Fruit fly (Drosophila melanogaster) whole organism, embryonic: ENCODE data around the gene corolla.
A peak's percentile ranks its signal among the peaks of the same experiment; 100 is the strongest.

Experiments used
- Atf-2 ChIP-seq: fragments of 200-800 bp; sonication (Bioruptor generic); optimal IDR thresholded peaks from 2 replicates; lab custom pipeline; 2016; ENCODE audit warnings: missing biosample characterization, missing genetic modification characterization
- B-H1 ChIP-seq: fragments of 200-800 bp; sonication (Bioruptor generic); IDR thresholded peaks from 3 replicates; pipeline ENCODE4 v1.3.6; 2022; ENCODE audit warnings: missing biosample characterization, missing genetic modification characterization
- CG11723 ChIP-seq: fragments of 200-800 bp; sonication (Bioruptor generic); optimal IDR thresholded peaks from 2 replicates; lab custom pipeline; 2017; ENCODE audit warnings: missing biosample characterization, mild to moderate bottlenecking, missing genetic modification characterization
- CG13894 ChIP-seq: fragments of 200-800 bp; sonication (Bioruptor generic); optimal IDR thresholded peaks from 3 replicates; lab custom pipeline; 2018; ENCODE audit warnings: missing biosample characterization, mild to moderate bottlenecking, missing genetic modification characterization, moderate library complexity
- CG14050 ChIP-seq: fragments of 200-800 bp; sonication (Bioruptor generic); IDR thresholded peaks from 3 replicates; pipeline ENCODE4 v1.3.6; 2022; ENCODE audit warnings: missing biosample characterization, missing genetic modification characterization
- CG15479 ChIP-seq: fragments of 200-800 bp; sonication (Bioruptor generic); optimal IDR thresholded peaks from 3 replicates; lab custom pipeline; 2019; ENCODE audit warnings: missing biosample characterization, mild to moderate bottlenecking, missing genetic modification characterization, moderate library complexity
- CG16813 ChIP-seq: fragments of 200-800 bp; sonication (Bioruptor generic); IDR thresholded peaks from 3 replicates; pipeline ENCODE4 v1.3.6; 2022; ENCODE audit warnings: missing biosample characterization, missing genetic modification characterization; ENCODE audit not compliant: partially characterized antibody
- CG17361 ChIP-seq: fragments of 200-800 bp; sonication (Bioruptor generic); IDR thresholded peaks from 3 replicates; pipeline ENCODE4 v1.3.6; 2022; ENCODE audit warnings: missing biosample characterization, missing genetic modification characterization
- CG17385 ChIP-seq: fragments of 200-800 bp; sonication (Bioruptor generic); optimal IDR thresholded peaks from 3 replicates; lab custom pipeline; 2018; ENCODE audit warnings: missing biosample characterization, mild to moderate bottlenecking, missing genetic modification characterization
- CG18764 ChIP-seq: fragments of 200-800 bp; sonication (Bioruptor generic); optimal IDR thresholded peaks from 3 replicates; lab custom pipeline; 2016; ENCODE audit warnings: missing biosample characterization, missing genetic modification characterization
- CG2199 ChIP-seq: fragments of 200-800 bp; sonication (Bioruptor generic); IDR thresholded peaks from 3 replicates; pipeline ENCODE4 v1.3.6; 2022; ENCODE audit warnings: missing biosample characterization, missing genetic modification characterization
- CG31365 ChIP-seq: fragments of 200-800 bp; sonication (Bioruptor generic); optimal IDR thresholded peaks from 2 replicates; lab custom pipeline; 2018; ENCODE audit warnings: missing biosample characterization, mild to moderate bottlenecking, missing genetic modification characterization
- CG31441 ChIP-seq: fragments of 200-800 bp; sonication (Bioruptor generic); IDR thresholded peaks from 2 replicates; pipeline ENCODE4 v1.3.6; 2022; ENCODE audit warnings: missing biosample characterization, missing genetic modification characterization
- CG34422 ChIP-seq: fragments of 200-800 bp; sonication (Bioruptor generic); IDR thresholded peaks from 3 replicates; pipeline ENCODE4 v1.3.6; 2022; ENCODE audit warnings: missing biosample characterization, missing genetic modification characterization
- CG4360 ChIP-seq: fragments of 200-800 bp; sonication (Bioruptor generic); IDR thresholded peaks from 2 replicates; pipeline ENCODE4 v1.3.6; 2022; ENCODE audit warnings: missing biosample characterization, missing genetic modification characterization
- CG4730 ChIP-seq: fragments of 200-800 bp; sonication (Bioruptor generic); IDR thresholded peaks from 2 replicates; pipeline ENCODE4 v1.3.6; 2022; ENCODE audit warnings: missing biosample characterization, missing genetic modification characterization
- CG4854 ChIP-seq: fragments of 200-800 bp; sonication (Bioruptor generic); optimal IDR thresholded peaks from 2 replicates; lab custom pipeline; 2016; ENCODE audit warnings: missing biosample characterization, missing genetic modification characterization, inconsistent platforms
- CG7839 ChIP-seq: fragments of 200-800 bp; sonication (Bioruptor generic); optimal IDR thresholded peaks from 3 replicates; lab custom pipeline; 2018; ENCODE audit warnings: missing biosample characterization, mild to moderate bottlenecking, missing genetic modification characterization, moderate library complexity
- CG7928 ChIP-seq: fragments of 200-800 bp; sonication (Bioruptor generic); optimal IDR thresholded peaks from 2 replicates; lab custom pipeline; 2017; ENCODE audit warnings: missing biosample characterization, mild to moderate bottlenecking, missing genetic modification characterization
- Dip2 ChIP-seq: fragments of 200-800 bp; sonication (Bioruptor generic); IDR thresholded peaks from 2 replicates; pipeline ENCODE4 v1.3.6; 2022; ENCODE audit warnings: missing biosample characterization, missing genetic modification characterization
- Dip3 ChIP-seq: fragments of 200-800 bp; sonication (Bioruptor generic); optimal IDR thresholded peaks from 3 replicates; lab custom pipeline; 2016; ENCODE audit warnings: missing biosample characterization, missing genetic modification characterization
- E2f2 ChIP-seq: fragments of 200-800 bp; sonication (Bioruptor generic); IDR thresholded peaks from 2 replicates; pipeline ENCODE4 v1.3.6; 2022; ENCODE audit warnings: missing biosample characterization, missing genetic modification characterization
- GATAe ChIP-seq: fragments of 200-800 bp; sonication (Bioruptor generic); conservative IDR thresholded peaks from 2 replicates; pipeline ENCODE4 v1.3.6; 2022; ENCODE audit warnings: missing biosample characterization, missing genetic modification characterization
- Gug ChIP-seq: fragments of 200-800 bp; sonication (Bioruptor generic); IDR thresholded peaks from 4 replicates; pipeline ENCODE4 v1.3.6; 2022; ENCODE audit warnings: missing biosample characterization, missing genetic modification characterization
- Meics ChIP-seq: fragments of 200-800 bp; sonication (Bioruptor generic); optimal IDR thresholded peaks from 2 replicates; lab custom pipeline; 2017; ENCODE audit warnings: missing biosample characterization, mild to moderate bottlenecking, missing genetic modification characterization
- Rfx ChIP-seq: fragments of 200-800 bp; sonication (Bioruptor generic); IDR thresholded peaks from 2 replicates; pipeline ENCODE4 v1.3.6; 2022; ENCODE audit warnings: missing biosample characterization, missing genetic modification characterization
- Sox102F ChIP-seq: fragments of 200-800 bp; sonication (Bioruptor generic); optimal IDR thresholded peaks from 2 replicates; lab custom pipeline; 2018; ENCODE audit warnings: missing biosample characterization, mild to moderate bottlenecking, missing genetic modification characterization, moderate library complexity
- ase ChIP-seq: fragments of 200-800 bp; sonication (Bioruptor generic); IDR thresholded peaks from 3 replicates; pipeline ENCODE4 v1.3.6; 2022; ENCODE audit warnings: missing biosample characterization, missing genetic modification characterization
- bcd ChIP-seq: fragments of 200-800 bp; sonication (Bioruptor generic); optimal IDR thresholded peaks from 2 replicates; lab custom pipeline; 2017; ENCODE audit warnings: missing biosample characterization, mild to moderate bottlenecking, missing genetic modification characterization
- crp ChIP-seq, 2 experiments: fragments of 200-800 bp; sonication (Bioruptor generic); optimal IDR thresholded peaks; 2 replicates in 1 of 2; 3 replicates in 1 of 2; lab custom pipeline; 2017; ENCODE audit warnings: missing biosample characterization in 2 of 2, missing genetic modification characterization in 2 of 2, mild to moderate bottlenecking in 1 of 2, moderate library complexity in 1 of 2
- dysf ChIP-seq: fragments of 200-800 bp; sonication (Bioruptor generic); IDR thresholded peaks from 3 replicates; pipeline ENCODE4 v1.3.6; 2022; ENCODE audit warnings: missing biosample characterization, missing genetic modification characterization
- esg ChIP-seq: fragments of 200-800 bp; sonication (Bioruptor generic); conservative IDR thresholded peaks from 2 replicates; pipeline ENCODE4 v1.3.6; 2022; ENCODE audit warnings: missing biosample characterization, missing genetic modification characterization
- fd102C ChIP-seq: fragments of 200-800 bp; sonication (Bioruptor generic); optimal IDR thresholded peaks from 2 replicates; lab custom pipeline; 2018; ENCODE audit warnings: missing biosample characterization, mild to moderate bottlenecking, missing genetic modification characterization, moderate library complexity
- fd96Cb ChIP-seq: fragments of 200-800 bp; sonication (Bioruptor generic); optimal IDR thresholded peaks from 2 replicates; lab custom pipeline; 2018; ENCODE audit warnings: missing biosample characterization, mild to moderate bottlenecking, missing genetic modification characterization, moderate library complexity
- gce ChIP-seq: fragments of 200-800 bp; sonication (Bioruptor generic); IDR thresholded peaks from 3 replicates; pipeline ENCODE4 v1.3.6; 2022; ENCODE audit warnings: missing biosample characterization, missing genetic modification characterization
- gro ChIP-seq: fragments of 200-800 bp; sonication (Bioruptor generic); optimal IDR thresholded peaks from 2 replicates; lab custom pipeline; 2016; ENCODE audit warnings: missing biosample characterization, missing genetic modification characterization
- gt ChIP-seq: fragments of 200-800 bp; sonication (Bioruptor generic); IDR thresholded peaks from 2 replicates; pipeline ENCODE4 v1.3.6; 2022; ENCODE audit warnings: missing biosample characterization, missing genetic modification characterization
- hb ChIP-seq: fragments of 200-800 bp; sonication (Bioruptor generic); IDR thresholded peaks from 3 replicates; pipeline ENCODE4 v1.3.6; 2022; ENCODE audit warnings: missing biosample characterization, missing genetic modification characterization; ENCODE audit not compliant: partially characterized antibody
- nerfin-1 ChIP-seq: fragments of 200-800 bp; sonication (Bioruptor generic); optimal IDR thresholded peaks from 3 replicates; lab custom pipeline; 2019; ENCODE audit warnings: missing biosample characterization, mild to moderate bottlenecking, missing genetic modification characterization, moderate library complexity
- nom ChIP-seq: fragments of 200-800 bp; sonication (Bioruptor generic); optimal IDR thresholded peaks from 2 replicates; lab custom pipeline; 2017; ENCODE audit warnings: missing biosample characterization, missing genetic modification characterization, mild to moderate bottlenecking, moderate library complexity, missing genetic modification reagents
- oc ChIP-seq: fragments of 200-800 bp; sonication (Bioruptor generic); optimal IDR thresholded peaks from 2 replicates; lab custom pipeline; 2018; ENCODE audit warnings: missing biosample characterization, mild to moderate bottlenecking, missing genetic modification characterization, moderate library complexity
- salm ChIP-seq: fragments of 200-800 bp; sonication (Bioruptor generic); optimal IDR thresholded peaks from 2 replicates; lab custom pipeline; 2018; ENCODE audit warnings: missing biosample characterization, mild to moderate bottlenecking, missing genetic modification characterization
- sd ChIP-seq: fragments of 200-800 bp; sonication (Bioruptor generic); optimal IDR thresholded peaks from 3 replicates; lab custom pipeline; 2018; ENCODE audit warnings: missing biosample characterization, mild to moderate bottlenecking, missing genetic modification characterization, moderate library complexity
- slbo ChIP-seq: fragments of 200-800 bp; sonication (Bioruptor generic); IDR thresholded peaks from 2 replicates; pipeline ENCODE4 v1.3.6; 2022; ENCODE audit warnings: missing biosample characterization, missing genetic modification characterization
- tgo ChIP-seq: fragments of 200-800 bp; sonication (Bioruptor generic); IDR thresholded peaks from 3 replicates; pipeline ENCODE4 v1.3.6; 2022; ENCODE audit warnings: missing biosample characterization, missing genetic modification characterization
- trem ChIP-seq: fragments of 200-800 bp; optimal IDR thresholded peaks from 3 replicates; lab custom pipeline; 2019; ENCODE audit warnings: missing biosample characterization, mild to moderate bottlenecking, missing genetic modification characterization, moderate library complexity
- vnd ChIP-seq: fragments of 200-800 bp; sonication (Bioruptor generic); IDR thresholded peaks from 3 replicates; pipeline ENCODE4 v1.3.6; 2022; ENCODE audit warnings: missing biosample characterization, missing genetic modification characterization; ENCODE audit not compliant: partially characterized antibody
- wek ChIP-seq: fragments of 200-800 bp; sonication (Bioruptor generic); optimal IDR thresholded peaks from 3 replicates; lab custom pipeline; 2018; ENCODE audit warnings: missing biosample characterization, mild to moderate bottlenecking, missing genetic modification characterization, moderate library complexity
- zen2 ChIP-seq: fragments of 200-800 bp; sonication (Bioruptor generic); IDR thresholded peaks from 3 replicates; pipeline ENCODE4 v1.3.6; 2022; ENCODE audit warnings: missing biosample characterization, missing genetic modification characterization; ENCODE audit not compliant: partially characterized antibody

The corolla gene

DNA sequence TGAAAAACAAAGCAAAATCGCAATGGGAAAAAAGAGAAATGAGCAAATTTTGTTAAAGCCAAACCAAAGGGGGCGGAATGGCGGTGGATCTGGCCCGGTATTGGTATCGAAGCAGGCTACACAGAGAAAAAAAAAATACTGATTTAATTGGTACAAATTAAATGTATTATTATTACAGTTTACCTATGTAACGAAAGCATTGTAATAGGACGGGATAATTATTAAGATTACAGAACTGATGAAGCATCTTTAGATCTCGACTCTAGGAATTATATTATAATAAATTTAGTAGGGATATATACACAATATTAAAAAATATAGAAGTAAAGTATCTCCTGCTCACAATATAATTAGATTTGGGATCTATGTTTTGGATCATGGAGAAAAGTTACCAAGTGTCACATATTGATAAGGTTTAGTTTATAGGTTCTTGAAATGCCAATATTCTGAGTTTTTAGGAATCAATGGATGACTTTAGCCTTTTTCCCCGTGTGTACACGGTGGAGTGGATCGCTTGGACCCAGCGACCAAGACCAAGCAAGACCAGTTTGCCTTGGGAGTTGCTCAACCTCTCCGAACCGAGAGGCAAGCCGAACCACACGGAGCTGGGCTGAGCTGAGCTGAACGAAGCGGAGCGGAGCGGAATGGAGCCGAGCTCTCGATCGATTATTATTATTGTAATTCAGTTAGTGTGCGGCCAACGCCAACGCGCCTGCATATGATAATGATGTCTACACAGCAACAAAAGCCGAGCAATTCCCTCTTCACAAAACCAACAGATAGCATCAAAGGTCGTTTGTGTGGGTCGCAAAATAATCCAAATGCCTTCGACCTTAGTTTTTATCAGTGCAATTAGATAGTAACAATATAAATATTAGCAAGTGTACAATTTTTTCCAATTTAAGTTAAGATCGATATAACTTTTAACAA is 48.1 kb upstream of the corolla start (continued):
- TF ChIP-seq E2f2: no peak
- TF ChIP-seq CG31365: no peak
- TF ChIP-seq esg: no peak
- TF ChIP-seq slbo (GFP tag; lab: Robert Waterston, UW): no peak
- TF ChIP-seq CG4730 (GFP tag; lab: Robert Waterston, UW): no peak
- TF ChIP-seq CG4854: no peak
- no peak for TF ChIP-seq zen2
- TF ChIP-seq oc: no peak
- 0 out of 3 replicates have a peak, but pooled peaks have one; percentile 27 for TF ChIP-seq dysf (GFP tag; lab: Robert Waterston, UW)
- TF ChIP-seq gt (GFP tag; lab: Robert Waterston, UW): no peak
- TF ChIP-seq salm (tag; lab: Kevin White, UChicago): no peak
- no peak for TF ChIP-seq CG11723
- TF ChIP-seq CG15479 (GFP tag; lab: Kevin White, UChicago): no peak
- peak; percentile 24 for TF ChIP-seq CG7839
- no peak for TF ChIP-seq Atf-2
- TF ChIP-seq CG7928: no peak
- no peak for TF ChIP-seq CG31441 (GFP tag; lab: Robert Waterston, UW)
- TF ChIP-seq GATAe (GFP tag; lab: Robert Waterston, UW): no peak
- no peak for TF ChIP-seq crp (GFP tag; optimal IDR thresholded peaks at IDR 0.05; lab: Kevin White, UChicago)
- no peak for TF ChIP-seq Dip3 (GFP tag; lab: Kevin White, UChicago)
- TF ChIP-seq hb (GFP tag; lab: Robert Waterston, UW): no peak
- no peak for TF ChIP-seq CG18764 (GFP tag; lab: Kevin White, UChicago)
- no peak for TF ChIP-seq Gug
- peak; percentile 23 for TF ChIP-seq Meics (GFP tag; lab: Kevin White, UChicago)
- TF ChIP-seq CG2199: 0 out of 3 replicates have a peak, but pooled peaks have one; percentile 31
- TF ChIP-seq CG17385: peak; percentile 1
- TF ChIP-seq CG16813: no peak
- peak; percentile 55 for TF ChIP-seq nom (GFP tag; lab: Kevin White, UChicago)
- no peak for TF ChIP-seq vnd (GFP tag; lab: Robert Waterston, UW)
- 0 out of 3 replicates have a peak, but pooled peaks have one; percentile 20 for TF ChIP-seq tgo (GFP tag; lab: Robert Waterston, UW)
- TF ChIP-seq CG14050 (GFP tag; lab: Robert Waterston, UW): no peak
- no peak for TF ChIP-seq nerfin-1
- TF ChIP-seq Sox102F (GFP tag; lab: Kevin White, UChicago): no peak
- no peak for TF ChIP-seq wek (GFP tag; lab: Kevin White, UChicago)
- no peak for TF ChIP-seq Dip2 (GFP tag; lab: Robert Waterston, UW)
- TF ChIP-seq gce (GFP tag; lab: Robert Waterston, UW): no peak
- TF ChIP-seq CG13894 (tag; lab: Kevin White, UChicago): no peak
- TF ChIP-seq fd96Cb: no peak
- no peak for TF ChIP-seq Rfx (GFP tag; lab: Robert Waterston, UW)
- TF ChIP-seq CG17361: 0 out of 3 replicates have a peak, but pooled peaks have one; percentile 24
- no peak for TF ChIP-seq trem (tag; lab: Kevin White, UChicago)
- TF ChIP-seq CG34422: no peak
- TF ChIP-seq ase (GFP tag; lab: Robert Waterston, UW): no peak
- no peak for TF ChIP-seq fd102C (GFP tag; lab: Kevin White, UChicago)
- no peak for TF ChIP-seq CG4360
- no peak for TF ChIP-seq gro (GFP tag; lab: Kevin White, UChicago)
- no peak for TF ChIP-seq bcd (GFP tag; lab: Kevin White, UChicago)
- TF ChIP-seq sd (tag; lab: Kevin White, UChicago): no peak
- no peak for TF ChIP-seq B-H1 (GFP tag; lab: Robert Waterston, UW)
